Fruit fly (Drosophila melanogaster): Measurements from ENCODE around the gene CG15547.
A peak's percentile ranks its signal among the peaks of the same experiment; 100 is the strongest.

CG15547 gene

DNA sequence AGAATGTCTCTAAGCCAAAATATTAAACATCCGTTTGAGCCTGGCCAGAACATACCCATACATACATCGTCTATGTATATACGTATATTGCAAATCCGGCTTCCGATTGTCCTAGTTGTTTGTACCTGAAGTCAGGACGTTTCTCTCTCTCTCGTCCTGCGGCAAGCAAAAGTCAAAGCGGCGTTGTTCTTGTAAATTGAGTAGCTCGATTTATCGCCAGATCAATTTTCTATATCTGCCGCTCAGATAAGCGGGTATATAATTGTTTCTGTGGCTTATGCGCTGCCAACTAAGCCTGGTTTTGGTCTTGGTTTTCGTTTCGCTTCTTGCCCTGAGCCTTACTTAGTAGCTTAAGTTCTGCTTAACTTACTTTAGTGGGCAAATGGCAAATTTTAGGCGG, 26.7 kb downstream of the CG15547 start:
- TF ChIP-seq usp (GFP tag; optimal IDR thresholded peaks at IDR 0.05) (no peak), psq (optimal IDR thresholded peaks at IDR 0.05) (no peak), pan (optimal IDR thresholded peaks at IDR 0.05) (no peak), CG8478 (optimal IDR thresholded peaks at IDR 0.05) (no peak), EcR (GFP tag; optimal IDR thresholded peaks at IDR 0.05) (no peak), Dll (optimal IDR thresholded peaks at IDR 0.05) (no peak)

- no peak for TF ChIP-seq CG8478 (optimal IDR thresholded peaks at IDR 0.05)
- no peak for TF ChIP-seq Dll (optimal IDR thresholded peaks at IDR 0.05)
- no peak for TF ChIP-seq pan (optimal IDR thresholded peaks at IDR 0.05)
- no peak for TF ChIP-seq EcR (GFP tag; optimal IDR thresholded peaks at IDR 0.05)
- TF ChIP-seq psq (optimal IDR thresholded peaks at IDR 0.05) = no peak
- TF ChIP-seq usp (GFP tag; optimal IDR thresholded peaks at IDR 0.05) = no peak
Measured at dm6 chr3R:30855176-30855575, 28.1 kb downstream of the CG15547 start.

- TF ChIP-seq EcR (GFP tag; optimal IDR thresholded peaks at IDR 0.05) = no peak
- TF ChIP-seq usp (GFP tag; optimal IDR thresholded peaks at IDR 0.05) = no peak
- TF ChIP-seq pan (optimal IDR thresholded peaks at IDR 0.05) = no peak
- TF ChIP-seq CG8478 (optimal IDR thresholded peaks at IDR 0.05) = no peak
- TF ChIP-seq Dll (optimal IDR thresholded peaks at IDR 0.05) = no peak
- no peak for TF ChIP-seq psq (optimal IDR thresholded peaks at IDR 0.05)
Measured at dm6 chr3R:30851843-30852365, 31.4 kb downstream of the CG15547 start, which contains the start of gene tll. Gene tll, plus strand, starts transcription at chr3R:30852315.

DNA sequence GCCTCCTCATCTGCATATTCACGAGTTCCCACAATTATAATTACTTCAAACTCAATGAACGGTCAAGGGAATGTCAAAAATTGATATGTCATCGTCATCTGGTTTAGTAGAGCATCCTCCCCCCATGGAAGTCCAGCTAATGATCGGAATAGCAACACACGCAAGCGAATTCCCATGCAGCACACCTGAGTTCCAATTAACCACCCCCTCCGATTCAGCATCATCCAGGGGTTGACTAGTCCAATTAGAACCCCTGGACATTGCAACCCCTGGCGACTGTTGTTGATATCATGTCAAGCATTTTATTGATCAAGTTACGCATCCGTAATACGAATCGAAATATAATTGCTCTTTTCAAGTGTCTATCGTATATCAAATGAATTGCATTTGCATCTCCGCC, 32.8 kb downstream of the CG15547 start:
- no peak for TF ChIP-seq EcR (GFP tag; optimal IDR thresholded peaks at IDR 0.05)
- TF ChIP-seq usp (GFP tag; optimal IDR thresholded peaks at IDR 0.05) = no peak
- TF ChIP-seq Dll (optimal IDR thresholded peaks at IDR 0.05) = no peak
- no peak for TF ChIP-seq CG8478 (optimal IDR thresholded peaks at IDR 0.05)
- TF ChIP-seq pan (optimal IDR thresholded peaks at IDR 0.05) = no peak
- no peak for TF ChIP-seq psq (optimal IDR thresholded peaks at IDR 0.05)

- TF ChIP-seq usp (GFP tag; optimal IDR thresholded peaks at IDR 0.05) = no peak
- TF ChIP-seq psq (optimal IDR thresholded peaks at IDR 0.05) = no peak
- no peak for TF ChIP-seq pan (optimal IDR thresholded peaks at IDR 0.05)
- TF ChIP-seq Dll (optimal IDR thresholded peaks at IDR 0.05) = no peak
- TF ChIP-seq EcR (GFP tag; optimal IDR thresholded peaks at IDR 0.05) = no peak
- no peak for TF ChIP-seq CG8478 (optimal IDR thresholded peaks at IDR 0.05)
Measured at dm6 chr3R:30849473-30850145, 33.7 kb downstream of the CG15547 start.

DNA sequence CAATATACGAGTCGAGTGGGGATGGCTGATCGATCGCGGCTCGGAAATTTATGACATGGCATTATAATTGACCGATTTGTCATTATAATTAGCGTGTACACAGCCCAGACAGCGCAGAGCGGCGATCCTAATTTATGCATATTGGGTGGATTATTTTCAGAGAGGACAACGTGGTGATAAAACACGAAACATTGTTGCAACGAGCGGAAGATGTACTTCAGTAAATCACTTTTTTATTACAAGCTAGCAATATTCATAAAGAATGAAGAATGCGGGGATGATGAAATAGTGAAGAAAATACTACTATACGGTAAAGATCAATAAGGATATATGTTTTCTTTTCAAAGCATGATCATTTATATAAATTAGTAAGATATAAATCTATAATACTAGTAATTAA, 38.9 kb downstream of the CG15547 start:
- no peak for TF ChIP-seq pan (optimal IDR thresholded peaks at IDR 0.05)
- TF ChIP-seq EcR (GFP tag; optimal IDR thresholded peaks at IDR 0.05) = no peak
- TF ChIP-seq CG8478 (optimal IDR thresholded peaks at IDR 0.05) = no peak
- TF ChIP-seq Dll (optimal IDR thresholded peaks at IDR 0.05) = no peak

DNA sequence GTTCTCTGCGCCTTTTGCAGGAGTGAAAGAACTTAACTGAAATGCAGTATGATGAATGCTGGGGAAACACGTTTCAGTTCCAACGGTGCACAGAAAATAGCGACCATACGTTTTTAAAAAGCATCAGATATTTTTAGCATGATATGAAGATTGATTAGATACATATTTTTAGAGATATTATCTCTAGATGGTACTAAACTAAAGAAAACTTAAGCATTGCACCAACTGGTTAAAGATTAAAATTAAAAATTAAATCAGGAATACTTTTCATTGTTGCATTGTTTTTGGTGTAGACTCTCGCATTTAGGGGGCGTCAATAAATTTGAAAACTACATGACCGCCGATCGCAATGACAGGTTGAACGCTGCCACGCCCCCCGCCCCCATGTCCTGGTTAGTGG, 39.6 kb downstream of the CG15547 start:
- TF ChIP-seq pan (optimal IDR thresholded peaks at IDR 0.05) (no peak), usp (GFP tag; optimal IDR thresholded peaks at IDR 0.05) (no peak), EcR (GFP tag; optimal IDR thresholded peaks at IDR 0.05) (no peak), CG8478 (optimal IDR thresholded peaks at IDR 0.05) (no peak), Dll (optimal IDR thresholded peaks at IDR 0.05) (no peak), psq (optimal IDR thresholded peaks at IDR 0.05) (no peak)

- no peak for TF ChIP-seq CG8478 (optimal IDR thresholded peaks at IDR 0.05)
- TF ChIP-seq psq (optimal IDR thresholded peaks at IDR 0.05) = no peak
- TF ChIP-seq usp (GFP tag; optimal IDR thresholded peaks at IDR 0.05) = no peak
- peak in 1 of 2 experiments; percentile 27 for TF ChIP-seq EcR (GFP tag; optimal IDR thresholded peaks at IDR 0.05)
- TF ChIP-seq pan (optimal IDR thresholded peaks at IDR 0.05) = no peak
- TF ChIP-seq Dll (optimal IDR thresholded peaks at IDR 0.05) = peak; percentile 24
Measured at dm6 chr3R:30842639-30843476, 40.4 kb downstream of the CG15547 start.

dm6 chr3R:30842199-30842598, 41.1 kb downstream of the CG15547 start:
- no peak for TF ChIP-seq usp (GFP tag; optimal IDR thresholded peaks at IDR 0.05)
- no peak for TF ChIP-seq EcR (GFP tag; optimal IDR thresholded peaks at IDR 0.05)
- TF ChIP-seq CG8478 (optimal IDR thresholded peaks at IDR 0.05) = no peak
- TF ChIP-seq psq (optimal IDR thresholded peaks at IDR 0.05) = no peak

DNA sequence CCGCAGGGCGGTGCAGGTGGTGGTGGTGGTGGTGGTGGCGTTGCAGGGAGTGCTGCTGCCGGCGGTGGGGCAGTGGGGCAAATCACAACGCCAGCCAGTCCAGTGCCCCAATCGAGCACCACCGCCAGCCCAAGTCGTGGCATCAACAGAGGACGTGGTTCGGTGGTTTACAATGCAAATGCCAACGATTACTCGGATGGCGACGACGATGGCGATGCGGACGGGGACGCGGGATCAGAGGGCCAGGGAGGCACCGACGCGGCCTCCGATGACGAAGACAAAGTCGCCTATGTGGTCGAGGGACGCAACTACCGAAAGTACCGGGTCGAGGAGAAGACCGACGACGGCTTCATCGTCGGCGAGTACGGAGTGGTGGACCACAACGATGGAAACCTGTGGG, 42.6 kb downstream of the CG15547 start:
- TF ChIP-seq Dll (optimal IDR thresholded peaks at IDR 0.05) (no peak), pan (optimal IDR thresholded peaks at IDR 0.05) (no peak), psq (optimal IDR thresholded peaks at IDR 0.05) (no peak), EcR (GFP tag; optimal IDR thresholded peaks at IDR 0.05) (no peak), usp (GFP tag; optimal IDR thresholded peaks at IDR 0.05) (no peak), CG8478 (optimal IDR thresholded peaks at IDR 0.05) (no peak)

dm6 chr3R:30833078-30833477, 50.2 kb downstream of the CG15547 start:
- TF ChIP-seq CG8478 (optimal IDR thresholded peaks at IDR 0.05) (no peak), Dll (optimal IDR thresholded peaks at IDR 0.05) (no peak), psq (optimal IDR thresholded peaks at IDR 0.05) (no peak)

DNA sequence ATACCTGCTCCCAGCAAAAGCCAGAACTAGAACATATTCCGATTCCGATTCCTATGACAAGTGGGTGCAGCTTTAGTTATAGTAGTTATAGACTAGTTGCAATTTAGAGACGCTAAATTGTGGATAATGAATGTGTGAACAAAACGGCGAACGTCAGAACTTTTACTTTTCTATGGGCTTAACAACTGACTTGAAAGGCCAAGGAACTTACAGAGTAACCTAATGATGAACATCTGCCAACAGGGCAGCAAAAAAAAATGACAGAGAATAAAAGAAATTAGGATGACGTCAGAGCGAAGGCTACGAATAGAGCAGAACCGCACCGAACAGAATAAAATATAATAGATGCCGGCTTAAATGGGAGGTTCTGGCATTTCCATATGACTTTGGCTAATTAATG, 51.2 kb downstream of the CG15547 start:
- TF ChIP-seq EcR (GFP tag; optimal IDR thresholded peaks at IDR 0.05) = no peak
- no peak for TF ChIP-seq CG8478 (optimal IDR thresholded peaks at IDR 0.05)
- no peak for TF ChIP-seq pan (optimal IDR thresholded peaks at IDR 0.05)
- TF ChIP-seq psq (optimal IDR thresholded peaks at IDR 0.05) = no peak
- TF ChIP-seq usp (GFP tag; optimal IDR thresholded peaks at IDR 0.05) = no peak
- no peak for TF ChIP-seq Dll (optimal IDR thresholded peaks at IDR 0.05)

All from whole organism.